Fruit fly (Drosophila melanogaster) whole organism, embryonic: ENCODE data around the gene Myo95E.

Source experiments
- Abd-B ChIP-seq: fragments of 200-800 bp; sonication (Bioruptor generic); optimal IDR thresholded peaks from 2 replicates; lab custom pipeline; 2018; ENCODE audit warnings: missing biosample characterization, mild to moderate bottlenecking, missing genetic modification characterization, moderate library complexity
- Aef1 ChIP-seq: fragments of 200-800 bp; sonication (Bioruptor generic); IDR thresholded peaks from 3 replicates; pipeline ENCODE4 v1.3.6; 2022; ENCODE audit warnings: missing biosample characterization, missing genetic modification characterization
- Atf3 ChIP-seq: fragments of 200-800 bp; sonication (Bioruptor generic); optimal IDR thresholded peaks from 3 replicates; lab custom pipeline; 2016; ENCODE audit warnings: missing biosample characterization, missing genetic modification characterization
- CG10147 ChIP-seq: fragments of 200-800 bp; sonication (Bioruptor generic); optimal IDR thresholded peaks from 2 replicates; lab custom pipeline; 2019; ENCODE audit warnings: missing biosample characterization, mild to moderate bottlenecking, missing genetic modification characterization, moderate library complexity
- CG11085 ChIP-seq: fragments of 200-800 bp; sonication (Bioruptor generic); IDR thresholded peaks from 2 replicates; pipeline ENCODE4 v1.3.6; 2022; ENCODE audit warnings: missing biosample characterization, missing genetic modification characterization
- CG11723 ChIP-seq: fragments of 200-800 bp; sonication (Bioruptor generic); optimal IDR thresholded peaks from 2 replicates; lab custom pipeline; 2017; ENCODE audit warnings: missing biosample characterization, mild to moderate bottlenecking, missing genetic modification characterization
- CG12659 ChIP-seq: fragments of 200-800 bp; sonication (Bioruptor generic); optimal IDR thresholded peaks from 3 replicates; lab custom pipeline; 2017; ENCODE audit warnings: mild to moderate bottlenecking, missing biosample characterization, missing genetic modification reagents, missing genetic modification characterization
- CG14014 ChIP-seq: fragments of 200-800 bp; sonication (Bioruptor generic); IDR thresholded peaks from 2 replicates; pipeline ENCODE4 v1.3.6; 2022; ENCODE audit warnings: missing biosample characterization, missing genetic modification characterization
- CG14050 ChIP-seq: fragments of 200-800 bp; sonication (Bioruptor generic); IDR thresholded peaks from 3 replicates; pipeline ENCODE4 v1.3.6; 2022; ENCODE audit warnings: missing biosample characterization, missing genetic modification characterization
- CG14710 ChIP-seq: fragments of 200-800 bp; sonication (Bioruptor generic); optimal IDR thresholded peaks from 3 replicates; lab custom pipeline; 2019; ENCODE audit warnings: missing biosample characterization, mild to moderate bottlenecking, missing genetic modification characterization, moderate library complexity
- CG15073 ChIP-seq: fragments of 200-800 bp; sonication (Bioruptor generic); optimal IDR thresholded peaks from 2 replicates; lab custom pipeline; 2016; ENCODE audit warnings: missing biosample characterization, missing genetic modification characterization
- CG16779 ChIP-seq: fragments of 200-800 bp; sonication (Bioruptor generic); IDR thresholded peaks from 2 replicates; pipeline ENCODE4 v1.3.6; 2022; ENCODE audit warnings: missing biosample characterization, missing genetic modification characterization
- CG1832 ChIP-seq: fragments of 200-800 bp; sonication (Bioruptor generic); optimal IDR thresholded peaks from 2 replicates; lab custom pipeline; 2017; ENCODE audit warnings: missing biosample characterization, mild to moderate bottlenecking, missing genetic modification characterization, inconsistent platforms
- CG18476 ChIP-seq: fragments of 200-800 bp; sonication (Bioruptor generic); optimal IDR thresholded peaks from 2 replicates; lab custom pipeline; 2016; ENCODE audit warnings: missing biosample characterization, mild to moderate bottlenecking, missing genetic modification characterization
- CG2120 ChIP-seq: fragments of 200-800 bp; sonication (Bioruptor generic); optimal IDR thresholded peaks from 3 replicates; lab custom pipeline; 2016; ENCODE audit warnings: missing biosample characterization, missing genetic modification characterization
- CG2678 ChIP-seq: fragments of 200-800 bp; sonication (Bioruptor generic); optimal IDR thresholded peaks from 3 replicates; lab custom pipeline; 2019; ENCODE audit warnings: missing biosample characterization, mild to moderate bottlenecking, missing genetic modification characterization, moderate library complexity
- CG31388 ChIP-seq: fragments of 200-800 bp; sonication (Bioruptor generic); optimal IDR thresholded peaks from 2 replicates; lab custom pipeline; 2016; ENCODE audit warnings: missing biosample characterization, missing genetic modification characterization
- CG32532 ChIP-seq: fragments of 200-800 bp; sonication (Bioruptor generic); IDR thresholded peaks from 2 replicates; pipeline ENCODE4 v1.3.6; 2022; ENCODE audit warnings: missing biosample characterization, missing genetic modification characterization
- CG34376 ChIP-seq: fragments of 200-800 bp; sonication (Bioruptor generic); optimal IDR thresholded peaks from 2 replicates; lab custom pipeline; 2018; ENCODE audit warnings: missing biosample characterization, mild to moderate bottlenecking, missing genetic modification characterization
- CG6683 ChIP-seq: fragments of 200-800 bp; sonication (Bioruptor generic); optimal IDR thresholded peaks from 2 replicates; lab custom pipeline; 2017; ENCODE audit warnings: missing biosample characterization, mild to moderate bottlenecking, missing genetic modification characterization, missing genetic modification reagents
- CG9609 ChIP-seq: fragments of 200-800 bp; sonication (Bioruptor generic); optimal IDR thresholded peaks from 3 replicates; lab custom pipeline; 2016; ENCODE audit warnings: missing biosample characterization, missing genetic modification characterization
- CHES-1-like ChIP-seq: fragments of 200-800 bp; sonication (Bioruptor generic); optimal IDR thresholded peaks from 2 replicates; lab custom pipeline; 2016; ENCODE audit warnings: missing biosample characterization, missing genetic modification characterization
- CrebB ChIP-seq: fragments of 200-800 bp; sonication (Bioruptor generic); optimal IDR thresholded peaks from 3 replicates; lab custom pipeline; 2018; ENCODE audit warnings: missing biosample characterization, mild to moderate bottlenecking, missing genetic modification characterization
- Dad ChIP-seq: fragments of 200-800 bp; sonication (Bioruptor generic); optimal IDR thresholded peaks from 3 replicates; lab custom pipeline; 2016; ENCODE audit warnings: missing biosample characterization, missing genetic modification characterization
- Dp ChIP-seq: fragments of 200-800 bp; sonication (Bioruptor generic); optimal IDR thresholded peaks from 2 replicates; lab custom pipeline; 2018; ENCODE audit warnings: missing biosample characterization, mild to moderate bottlenecking, missing genetic modification characterization, moderate library complexity
- Dref ChIP-seq: fragments of 200-800 bp; sonication (Bioruptor generic); IDR thresholded peaks from 2 replicates; pipeline ENCODE4 v1.3.6; 2022; ENCODE audit warnings: missing biosample characterization, missing genetic modification characterization
- ERR ChIP-seq: fragments of 200-800 bp; sonication (Bioruptor generic); optimal IDR thresholded peaks from 2 replicates; lab custom pipeline; 2016; ENCODE audit warnings: missing biosample characterization, missing genetic modification characterization
- Hsf ChIP-seq: fragments of 200-800 bp; sonication (Bioruptor generic); optimal IDR thresholded peaks from 3 replicates; lab custom pipeline; 2016; ENCODE audit warnings: missing biosample characterization, missing genetic modification characterization
- Myb ChIP-seq: fragments of 200-800 bp; sonication (Bioruptor generic); optimal IDR thresholded peaks from 2 replicates; lab custom pipeline; 2016; ENCODE audit warnings: missing biosample characterization, missing genetic modification characterization
- Nf-YB ChIP-seq: fragments of 200-800 bp; sonication (Bioruptor generic); optimal IDR thresholded peaks from 3 replicates; lab custom pipeline; 2019; ENCODE audit warnings: missing biosample characterization, mild to moderate bottlenecking, missing genetic modification characterization, moderate library complexity
- Oli ChIP-seq: fragments of 200-800 bp; sonication (Bioruptor generic); optimal IDR thresholded peaks from 2 replicates; lab custom pipeline; 2018; ENCODE audit warnings: missing biosample characterization, mild to moderate bottlenecking, missing genetic modification characterization, moderate library complexity
- PHDP ChIP-seq: fragments of 200-800 bp; sonication (Bioruptor generic); optimal IDR thresholded peaks from 3 replicates; lab custom pipeline; 2018; ENCODE audit warnings: missing biosample characterization, mild to moderate bottlenecking, missing genetic modification characterization, moderate library complexity
- Pdp1 ChIP-seq, 2 experiments: fragments of 200-800 bp; sonication (Bioruptor generic); optimal IDR thresholded peaks; 3 replicates each; lab custom pipeline; 2016; ENCODE audit warnings: missing biosample characterization in 2 of 2, missing genetic modification characterization in 2 of 2, mild to moderate bottlenecking in 1 of 2, moderate library complexity in 1 of 2
- ash1 ChIP-seq: fragments of 200-800 bp; sonication (Bioruptor generic); optimal IDR thresholded peaks from 2 replicates; lab custom pipeline; 2018; ENCODE audit warnings: missing biosample characterization, mild to moderate bottlenecking, missing genetic modification characterization
- chn ChIP-seq: fragments of 200-800 bp; sonication (Bioruptor generic); optimal IDR thresholded peaks from 2 replicates; lab custom pipeline; 2016; ENCODE audit warnings: missing biosample characterization, missing genetic modification characterization
- ci ChIP-seq: fragments of 200-800 bp; sonication (Bioruptor generic); IDR thresholded peaks from 3 replicates; pipeline ENCODE4 v1.3.6; 2022; ENCODE audit warnings: missing biosample characterization, missing genetic modification characterization
- dmrt11E ChIP-seq: fragments of 200-800 bp; sonication (Bioruptor generic); optimal IDR thresholded peaks from 3 replicates; lab custom pipeline; 2018; ENCODE audit warnings: missing biosample characterization, mild to moderate bottlenecking, missing genetic modification characterization, moderate library complexity
- eve ChIP-seq, 2 experiments: fragments of >200 bp; optimal IDR thresholded peaks; 2 replicates each; lab custom pipeline; 2017; ENCODE audit warnings: missing biosample characterization in 2 of 2, missing genetic modification characterization in 2 of 2
- gcm ChIP-seq: fragments of 200-800 bp; sonication (Bioruptor generic); optimal IDR thresholded peaks from 2 replicates; lab custom pipeline; 2019; ENCODE audit warnings: missing biosample characterization, mild to moderate bottlenecking, missing genetic modification characterization, moderate library complexity
- gfzf ChIP-seq: fragments of 200-800 bp; sonication (Bioruptor generic); optimal IDR thresholded peaks from 2 replicates; lab custom pipeline; 2016; ENCODE audit warnings: missing biosample characterization, mild to moderate bottlenecking, missing genetic modification characterization, moderate library complexity
- gt ChIP-seq: fragments of 200-800 bp; sonication (Bioruptor generic); IDR thresholded peaks from 2 replicates; pipeline ENCODE4 v1.3.6; 2022; ENCODE audit warnings: missing biosample characterization, missing genetic modification characterization
- jigr1 ChIP-seq: fragments of 200-800 bp; sonication (Bioruptor generic); IDR thresholded peaks from 3 replicates; pipeline ENCODE4 v1.3.6; 2022; ENCODE audit warnings: missing biosample characterization, missing genetic modification characterization
- odd ChIP-seq: fragments of 200-800 bp; sonication (Bioruptor generic); optimal IDR thresholded peaks from 2 replicates; lab custom pipeline; 2017; ENCODE audit warnings: missing biosample characterization, mild to moderate bottlenecking, missing genetic modification characterization
- pb ChIP-seq: fragments of 200-800 bp; sonication (Bioruptor generic); optimal IDR thresholded peaks from 3 replicates; lab custom pipeline; 2016; ENCODE audit warnings: missing biosample characterization, missing genetic modification characterization
- scrt ChIP-seq: fragments of 200-800 bp; sonication (Bioruptor generic); optimal IDR thresholded peaks from 2 replicates; lab custom pipeline; 2018; ENCODE audit warnings: missing biosample characterization, mild to moderate bottlenecking, missing genetic modification characterization, moderate library complexity
- slou ChIP-seq: fragments of 200-800 bp; sonication (Bioruptor generic); optimal IDR thresholded peaks from 3 replicates; lab custom pipeline; 2016; ENCODE audit warnings: missing biosample characterization, missing genetic modification characterization
- stwl ChIP-seq: fragments of 200-800 bp; sonication (Bioruptor generic); optimal IDR thresholded peaks from 3 replicates; lab custom pipeline; 2018; ENCODE audit warnings: missing biosample characterization, mild to moderate bottlenecking, missing genetic modification characterization, moderate library complexity
- z ChIP-seq: fragments of 200-800 bp; sonication (Bioruptor generic); IDR thresholded peaks from 3 replicates; pipeline ENCODE4 v1.3.6; 2022; ENCODE audit warnings: missing biosample characterization, missing genetic modification characterization
- zf30C ChIP-seq: fragments of 200-800 bp; sonication (Bioruptor generic); optimal IDR thresholded peaks from 3 replicates; lab custom pipeline; 2018; ENCODE audit warnings: missing biosample characterization, mild to moderate bottlenecking, missing genetic modification characterization

Myo95E gene

dm6 chr3R:24112320-24113069 lies 48.8 kb downstream of the Myo95E start, which contains the start of gene CG13605 (continued):
- TF ChIP-seq Myb (GFP tag; lab: Kevin White, UChicago) = peak; percentile 23
- TF ChIP-seq slou (GFP tag; lab: Kevin White, UChicago) = peak; percentile 64
- no peak for TF ChIP-seq CG31388 (GFP tag; lab: Kevin White, UChicago)
- TF ChIP-seq CG11723 = peak; percentile 52
- peak; percentile 47 to 48 for TF ChIP-seq Pdp1 (GFP tag; optimal IDR thresholded peaks at IDR 0.05; lab: Kevin White, UChicago)
- TF ChIP-seq Dref (GFP tag; lab: Robert Waterston, UW) = no peak
- peak; percentile 79 for TF ChIP-seq CG10147
- no peak for TF ChIP-seq z (GFP tag; lab: Robert Waterston, UW)
- no peak for TF ChIP-seq ERR
- peak; percentile 80 for TF ChIP-seq Dp (GFP tag; lab: Kevin White, UChicago)
- TF ChIP-seq CHES-1-like = peak; percentile 8
- peak; percentile 84 for TF ChIP-seq gcm (GFP tag; lab: Kevin White, UChicago)
- peak; percentile 60; the same call in 1 of the 2 replicates for TF ChIP-seq CG16779
- peak; percentile 63; the same call in 2 of the 3 replicates for TF ChIP-seq Aef1 (GFP tag; lab: Robert Waterston, UW)
- TF ChIP-seq ci (GFP tag; lab: Robert Waterston, UW) = peak; percentile 80
- TF ChIP-seq Hsf = peak; percentile 54
- peak; percentile 73 for TF ChIP-seq scrt (GFP tag; lab: Kevin White, UChicago)
- no peak for TF ChIP-seq gt (GFP tag; lab: Robert Waterston, UW)
- peak; percentile 79; the same call in 1 of the 2 replicates for TF ChIP-seq CG14014
- no peak for TF ChIP-seq eve (GFP tag; optimal IDR thresholded peaks at IDR 0.05; lab: Kevin White, UChicago)
- TF ChIP-seq jigr1 (GFP tag; lab: Robert Waterston, UW) = no peak
- TF ChIP-seq CG32532 (GFP tag; lab: Robert Waterston, UW) = peak; percentile 89
- TF ChIP-seq CG9609 (GFP tag; lab: Kevin White, UChicago) = peak; percentile 53
- peak; percentile 59 for TF ChIP-seq CG6683 (GFP tag; lab: Kevin White, UChicago)
- TF ChIP-seq CG34376 = peak; percentile 21
- TF ChIP-seq pb (GFP tag; lab: Kevin White, UChicago) = no peak
- TF ChIP-seq odd = peak; percentile 72
- no peak for TF ChIP-seq ash1 (GFP tag; lab: Kevin White, UChicago)
- peak; percentile 33 for TF ChIP-seq Nf-YB (GFP tag; lab: Kevin White, UChicago)
- peak; percentile 34 for TF ChIP-seq CG18476 (GFP tag; lab: Kevin White, UChicago)
- peak; percentile 84 for TF ChIP-seq gfzf (GFP tag; lab: Kevin White, UChicago)
- peak; percentile 46; the same call in 2 of the 3 replicates for TF ChIP-seq CG14050 (GFP tag; lab: Robert Waterston, UW)
- TF ChIP-seq Dad (GFP tag; lab: Kevin White, UChicago) = peak; percentile 14
- TF ChIP-seq CG11085 (GFP tag; lab: Robert Waterston, UW) = 0 out of 2 replicates have a peak, but pooled peaks have one; percentile 29
- TF ChIP-seq stwl (tag; lab: Kevin White, UChicago) = peak; percentile 55
- peak; percentile 22 for TF ChIP-seq dmrt11E (tag; lab: Kevin White, UChicago)
- TF ChIP-seq CG12659 (GFP tag; lab: Kevin White, UChicago) = peak; percentile 89
- TF ChIP-seq CG2120 (GFP tag; lab: Kevin White, UChicago) = peak; percentile 84
- TF ChIP-seq chn = peak; percentile 63
- TF ChIP-seq Oli = peak; percentile 74
- TF ChIP-seq PHDP (tag; lab: Kevin White, UChicago) = peak; percentile 85
- no peak for TF ChIP-seq zf30C (GFP tag; lab: Kevin White, UChicago)
- no peak for TF ChIP-seq CG1832 (GFP tag; lab: Kevin White, UChicago)
- no peak for TF ChIP-seq CG15073 (GFP tag; lab: Kevin White, UChicago)
- peak; percentile 87 for TF ChIP-seq CG2678 (tag; lab: Kevin White, UChicago)
- peak; percentile 36 for TF ChIP-seq CrebB
- peak; percentile 50 for TF ChIP-seq Abd-B (GFP tag; lab: Kevin White, UChicago)
- TF ChIP-seq Atf3 (GFP tag; lab: Kevin White, UChicago) = no peak
- peak; percentile 62 for TF ChIP-seq CG14710 (tag; lab: Kevin White, UChicago)
